Worm (Caenorhabditis elegans) whole organism, L1 larva: Measurements from ENCODE around the gene hcp-3.

Source experiments
- aly-2 ChIP-seq: fragments of 150-350 bp; optimal IDR thresholded peaks from 2 replicates; lab custom pipeline; 2014; ENCODE audit warnings: missing biosample characterization, missing genetic modification characterization
- dpl-1 ChIP-seq, 3 experiments: fragments of 150-350 bp in 2 of 3; sonication (generic microtip) in 1 of 3; optimal IDR thresholded peaks; 2 replicates each; lab custom pipeline; 2014 to 2017; ENCODE audit warnings: missing biosample characterization in 3 of 3, missing genetic modification characterization in 3 of 3, missing genetic modification reagents in 3 of 3
- egl-13 ChIP-seq: sonication (generic microtip); optimal IDR thresholded peaks from 2 replicates; lab custom pipeline; 2016; ENCODE audit warnings: missing genotype, missing genetic modification reagents, missing genetic modification characterization, missing compliant biosample characterization
- nhr-76 ChIP-seq: sonication (generic microtip); optimal IDR thresholded peaks from 2 replicates; lab custom pipeline; 2017; ENCODE audit warnings: missing biosample characterization, missing genetic modification characterization
- unc-86 ChIP-seq: sonication (generic microtip); optimal IDR thresholded peaks from 2 replicates; lab custom pipeline; 2016; ENCODE audit warnings: missing genetic modification characterization, missing compliant biosample characterization

- TF ChIP-seq aly-2 (tag; lab: Kevin White, UChicago): no peak
- no peak for TF ChIP-seq egl-13 (tag; lab: Kevin White, UChicago)
- TF ChIP-seq nhr-76 (tag; lab: Kevin White, UChicago): no peak
- no peak for TF ChIP-seq dpl-1 (GFP tag; optimal IDR thresholded peaks at IDR 0.05; lab: Kevin White, UChicago)
- TF ChIP-seq unc-86 (tag; lab: Kevin White, UChicago): no peak
These were observed 39.5 kb upstream of the hcp-3 start, which contains the start of gene C15H7.4 for ce11 chrIII:9655802-9656201.
